Worm (Caenorhabditis elegans) whole organism, L4/young adult: Measurements from ENCODE around the gene unc-53.

Source experiments
- W03F9.2 ChIP-seq: fragments of 150-350 bp; optimal IDR thresholded peaks from 2 replicates; lab custom pipeline; 2014; ENCODE audit warnings: missing biosample characterization, missing genetic modification characterization
- dao-5 ChIP-seq: sonication (generic microtip); optimal IDR thresholded peaks from 2 replicates; lab custom pipeline; 2016; ENCODE audit warnings: missing genotype, missing genetic modification characterization, moderate library complexity, missing compliant biosample characterization
- him-1 ChIP-seq: sonication (generic microtip); optimal IDR thresholded peaks from 2 replicates; lab custom pipeline; 2016; ENCODE audit warnings: missing genotype, missing genetic modification reagents, missing genetic modification characterization, missing compliant biosample characterization

Gene unc-53

DNA sequence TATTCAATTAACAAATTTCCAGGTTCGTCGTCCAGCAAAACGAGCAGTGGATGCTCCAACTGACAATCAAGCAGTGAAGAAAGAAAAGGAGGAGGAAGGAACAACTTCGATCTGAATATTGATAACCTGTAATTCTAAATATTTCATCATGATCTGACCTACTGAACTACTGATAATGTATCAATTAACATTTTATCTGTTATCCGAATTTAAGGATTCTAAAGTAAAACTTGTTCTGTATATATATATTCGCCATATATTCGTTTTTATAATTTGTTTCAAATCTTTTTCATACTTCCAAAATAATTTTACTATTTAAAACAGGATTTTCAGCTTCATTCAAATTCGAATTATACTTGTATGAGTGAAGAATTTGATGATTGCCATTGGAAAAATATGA lies 18.6 kb upstream of the unc-53 start, which contains the start of gene apc-17:
apc-17 (plus strand) TSS at position 301 of the 400 bp plus-strand sequence.
- TF ChIP-seq him-1 (tag; lab: Kevin White, UChicago), result no peak
- no peak for TF ChIP-seq W03F9.2 (tag; lab: Kevin White, UChicago)
- no peak for TF ChIP-seq dao-5 (tag; lab: Kevin White, UChicago)

DNA sequence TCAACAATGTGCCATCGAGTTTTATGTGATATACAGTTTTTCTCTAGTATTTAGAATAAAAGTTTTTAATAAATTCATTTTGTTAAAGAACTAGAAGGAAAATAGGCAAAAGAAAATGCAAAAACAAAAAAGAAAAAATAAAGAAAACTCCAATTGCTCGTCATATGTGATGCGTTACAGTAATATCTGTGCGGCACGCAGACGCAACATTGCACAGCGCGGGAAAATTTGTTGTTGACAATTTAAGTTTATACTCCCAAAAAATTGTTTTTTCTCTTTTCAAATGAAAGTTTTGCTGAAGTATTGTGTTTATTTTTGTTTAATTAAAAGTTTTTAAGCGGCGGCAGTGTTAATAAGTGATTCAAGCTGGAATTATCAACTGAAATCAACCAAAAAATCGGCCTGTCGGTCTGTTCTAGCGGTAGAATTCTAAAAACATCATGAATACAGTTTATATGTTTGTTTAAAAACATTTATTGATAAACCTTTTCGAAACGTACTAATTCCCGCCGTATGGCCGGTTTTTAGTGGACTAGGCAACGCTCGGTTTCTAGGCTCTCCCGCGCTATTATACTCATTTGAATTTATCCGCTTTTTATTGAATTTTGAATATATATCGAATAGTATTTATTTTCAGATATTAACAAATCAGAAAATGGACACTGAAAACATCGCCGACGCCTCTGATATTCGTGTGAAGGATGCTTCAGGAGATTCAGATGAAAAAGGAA lies 16.9 kb upstream of the unc-53 start, which contains the start of gene nasp-1:
nasp-1 (plus strand) TSS at position 632 of the 731 bp plus-strand sequence.
- TF ChIP-seq W03F9.2 (tag; lab: Kevin White, UChicago), result peak; percentile 8
- TF ChIP-seq dao-5 (tag; lab: Kevin White, UChicago), result no peak

DNA sequence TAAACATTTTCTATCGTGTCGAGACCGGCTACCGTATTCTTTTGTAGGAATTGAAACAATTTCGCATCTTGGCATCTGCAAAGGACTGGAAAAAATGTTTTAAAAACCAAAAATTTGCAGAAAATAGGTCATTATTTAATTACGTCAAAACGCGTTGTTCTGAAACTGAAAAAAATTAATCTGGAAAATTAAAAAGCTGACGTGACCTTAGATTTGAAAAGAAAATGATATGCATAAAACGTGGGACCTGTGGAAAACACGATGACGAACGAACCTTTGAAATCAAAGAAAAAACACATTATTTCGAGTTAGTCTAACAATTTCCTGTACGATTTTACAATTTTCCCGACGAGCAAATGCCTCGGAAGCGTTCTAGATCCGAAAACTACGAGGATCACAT lies 14.9 kb upstream of the unc-53 start, which contains the start of gene C09H10.9:
C09H10.9 (plus strand) TSS at position 301 of the 400 bp plus-strand sequence.
- TF ChIP-seq W03F9.2 (tag; lab: Kevin White, UChicago) (no peak), dao-5 (tag; lab: Kevin White, UChicago) (no peak), him-1 (tag; lab: Kevin White, UChicago) (no peak)

DNA sequence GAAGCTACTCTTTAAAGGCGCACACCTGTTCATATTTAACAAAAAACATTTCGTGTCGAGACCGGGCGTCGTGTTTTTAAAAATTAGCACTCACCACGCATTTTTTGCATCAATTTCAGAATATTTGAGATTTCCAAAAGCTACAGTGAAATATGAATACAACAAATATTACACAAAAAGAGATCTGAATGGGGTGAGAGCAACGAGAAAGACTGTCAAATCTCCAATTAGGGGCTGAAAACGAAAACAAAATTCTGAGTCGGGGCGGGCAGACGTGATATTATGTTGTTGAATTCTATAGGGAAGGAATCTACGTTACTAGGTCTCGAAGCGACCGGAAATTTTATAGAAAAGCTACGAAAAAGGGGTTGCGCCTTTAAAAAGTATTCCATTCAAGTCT lies 14.4 kb upstream of the unc-53 start, which contains the start of gene C09H10.5:
C09H10.5 (minus strand) TSS at position 101 of the 400 bp plus-strand sequence.
- TF ChIP-seq dao-5 (tag; lab: Kevin White, UChicago), result no peak
- TF ChIP-seq W03F9.2 (tag; lab: Kevin White, UChicago), result no peak
- TF ChIP-seq him-1 (tag; lab: Kevin White, UChicago), result no peak

DNA sequence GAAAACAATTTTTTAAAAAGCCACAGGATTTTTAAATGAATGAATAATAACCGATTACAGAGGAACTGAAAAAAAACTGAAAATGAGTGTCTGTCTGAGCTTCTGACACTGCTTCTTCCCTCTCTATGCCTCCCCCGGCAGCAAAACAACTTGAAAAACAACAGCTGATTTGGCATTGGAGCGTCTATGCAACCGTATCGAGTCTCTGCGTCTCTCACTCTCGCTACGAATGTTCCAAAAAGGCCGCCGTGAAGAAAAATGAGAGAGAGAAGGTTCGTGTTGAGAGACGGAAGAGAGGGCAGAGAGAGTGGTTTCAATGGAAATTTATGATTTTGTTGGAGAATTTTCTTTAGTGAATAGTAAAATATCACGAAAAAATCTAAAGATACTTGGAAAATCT lies 13.8 kb upstream of the unc-53 start:
- TF ChIP-seq W03F9.2 (tag; lab: Kevin White, UChicago) (peak; percentile 64), him-1 (tag; lab: Kevin White, UChicago) (no peak)

DNA sequence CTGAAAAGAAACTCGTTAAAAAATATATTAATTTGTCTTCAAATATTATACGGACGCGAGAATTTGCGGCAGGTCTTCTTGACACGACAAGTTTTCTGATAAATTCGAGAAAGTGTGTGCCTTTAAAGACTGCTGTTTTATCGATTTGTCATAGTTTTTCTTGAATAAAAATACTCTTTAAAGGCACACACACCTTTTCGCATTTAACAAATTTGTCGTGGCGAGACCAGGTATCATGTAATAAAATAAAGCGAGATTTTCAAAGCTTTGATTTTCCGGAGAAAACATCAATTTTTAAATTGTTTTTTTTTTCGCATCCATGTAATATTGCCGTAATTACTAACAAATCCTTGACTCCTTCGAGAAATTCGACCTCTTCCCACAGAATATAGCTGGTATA lies 11.9 kb upstream of the unc-53 start:
- no peak for TF ChIP-seq him-1 (tag; lab: Kevin White, UChicago)
- no peak for TF ChIP-seq dao-5 (tag; lab: Kevin White, UChicago)
- no peak for TF ChIP-seq W03F9.2 (tag; lab: Kevin White, UChicago)

DNA sequence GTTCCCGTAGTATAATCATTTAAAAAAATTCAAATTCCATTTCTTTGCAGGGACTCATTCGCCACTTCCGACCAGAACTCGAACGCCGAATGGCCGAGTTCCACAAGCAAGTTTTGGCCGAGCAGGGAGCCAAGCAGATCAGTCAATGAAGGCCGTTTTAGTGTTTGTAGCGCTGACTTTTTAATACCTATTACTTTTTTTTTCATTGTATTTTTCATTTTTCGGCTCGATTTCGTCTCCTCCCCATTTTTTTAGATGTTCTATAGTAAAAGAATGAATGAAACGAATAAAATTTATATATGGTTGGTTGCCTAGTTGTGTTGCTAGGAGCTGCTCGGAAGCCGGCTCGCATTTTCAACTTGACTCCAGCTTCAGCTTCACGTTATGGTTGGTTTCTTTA lies 10.6 kb upstream of the unc-53 start, which contains the start of gene C09H10.4:
C09H10.4 (plus strand) TSS at position 301 of the 400 bp plus-strand sequence.
- TF ChIP-seq dao-5 (tag; lab: Kevin White, UChicago), result no peak
- TF ChIP-seq W03F9.2 (tag; lab: Kevin White, UChicago), result no peak
- TF ChIP-seq him-1 (tag; lab: Kevin White, UChicago), result no peak

DNA sequence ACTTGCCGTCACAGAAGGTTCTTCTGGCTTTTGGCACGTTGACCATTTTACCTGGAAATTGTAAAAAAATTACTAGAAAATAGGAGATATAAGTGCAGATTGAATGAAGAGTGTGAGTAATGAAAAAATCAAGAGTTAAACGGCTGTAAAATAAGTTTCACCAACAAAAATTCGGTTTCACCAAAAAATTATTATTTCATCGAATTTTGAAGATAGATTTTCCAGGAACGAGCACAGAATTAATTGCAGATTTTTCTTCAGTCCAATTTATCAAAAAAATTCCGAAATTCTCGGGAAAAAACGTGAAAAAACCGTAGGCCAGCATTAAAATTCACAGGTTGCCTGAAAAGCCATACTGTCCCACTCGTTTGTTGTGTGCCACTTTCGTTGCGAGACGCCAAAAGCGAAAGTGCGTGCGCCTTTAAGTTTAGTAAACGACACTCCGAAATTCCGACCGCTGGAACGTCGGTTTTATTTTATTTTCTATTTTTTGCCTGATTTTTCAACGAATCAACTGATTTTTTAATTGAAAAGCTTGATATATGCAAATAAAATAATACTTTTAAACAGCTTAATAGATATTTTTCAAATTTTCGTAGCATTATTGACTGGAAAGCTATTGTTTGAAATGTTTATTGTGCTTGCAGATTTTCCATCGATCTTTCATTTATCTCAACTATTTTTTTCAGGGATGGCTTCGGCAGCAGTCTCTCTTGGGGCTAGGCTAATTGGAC lies 8.1 kb upstream of the unc-53 start, which contains the start of the genes rpl-36.A and nuo-1:
rpl-36.A (minus strand) TSS at position 51 of the 734 bp plus-strand sequence.
nuo-1 (plus strand) TSS at position 684 of the 734 bp plus-strand sequence.
- TF ChIP-seq dao-5 (tag; lab: Kevin White, UChicago) (no peak), him-1 (tag; lab: Kevin White, UChicago) (peak; percentile 28), W03F9.2 (tag; lab: Kevin White, UChicago) (peak; percentile 87)

DNA sequence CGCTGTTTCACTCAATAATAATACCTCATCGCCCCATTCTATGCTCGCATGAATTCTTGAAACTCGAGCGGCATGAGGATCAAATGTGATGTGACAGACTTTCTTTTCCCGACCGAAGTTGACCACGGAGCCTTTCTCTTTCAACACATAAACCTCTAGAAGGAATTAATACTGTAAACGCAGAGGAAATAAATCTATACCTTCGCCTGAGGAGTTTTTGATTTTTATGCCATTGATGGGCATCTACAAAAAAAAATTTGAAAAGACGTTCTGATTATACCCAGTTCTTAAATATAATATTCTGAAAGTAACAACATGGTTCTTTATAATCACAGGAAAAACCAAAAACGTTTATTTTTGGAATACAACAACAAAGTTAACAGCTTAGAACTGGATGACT lies 7.0 kb upstream of the unc-53 start, which contains the start of gene nbs-1:
nbs-1 (minus strand) TSS at position 246 of the 400 bp plus-strand sequence.
- TF ChIP-seq dao-5 (tag; lab: Kevin White, UChicago) (no peak), W03F9.2 (tag; lab: Kevin White, UChicago) (no peak), him-1 (tag; lab: Kevin White, UChicago) (no peak)

DNA sequence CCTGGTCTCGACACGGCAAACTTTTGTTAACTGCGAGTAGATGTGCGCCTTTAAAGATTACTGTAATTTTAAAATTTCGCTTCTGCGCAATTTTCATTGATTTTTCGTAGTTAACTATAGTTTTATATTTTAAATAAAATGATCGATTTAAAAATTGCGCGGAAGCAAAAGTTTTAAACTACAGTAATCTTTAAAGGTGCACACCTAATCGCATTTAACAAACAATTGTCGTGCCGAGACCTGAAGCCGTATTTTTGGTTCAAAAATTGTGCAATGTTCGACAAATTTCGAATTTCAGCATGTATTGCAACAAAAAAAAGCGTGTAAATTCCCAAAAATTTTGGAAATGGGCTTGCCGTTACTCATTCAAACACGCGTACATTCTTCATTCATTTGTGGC lies 5.2 kb upstream of the unc-53 start:
- TF ChIP-seq W03F9.2 (tag; lab: Kevin White, UChicago) (no peak), him-1 (tag; lab: Kevin White, UChicago) (no peak), dao-5 (tag; lab: Kevin White, UChicago) (no peak)

DNA sequence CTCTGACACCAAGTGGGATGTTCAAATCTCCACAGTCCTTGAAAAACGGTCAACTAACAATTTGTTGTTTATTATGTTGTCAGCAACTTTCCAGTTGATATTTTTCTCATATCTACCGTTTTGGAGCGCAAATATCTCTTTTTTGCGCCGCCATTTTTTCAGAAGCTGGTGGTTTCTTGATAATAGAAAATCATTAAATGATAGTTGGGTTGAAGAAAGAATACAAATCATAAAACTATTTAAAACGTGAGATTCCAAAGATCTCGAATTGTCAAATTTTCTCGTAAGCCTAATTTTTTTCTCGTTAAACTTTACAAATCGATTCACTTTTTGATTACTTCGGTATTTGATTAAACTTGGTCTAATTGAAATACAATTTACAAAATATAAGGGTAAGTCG lies 3.2 kb upstream of the unc-53 start, which contains the start of gene rpl-42:
rpl-42 (plus strand) TSS at position 301 of the 400 bp plus-strand sequence.
- TF ChIP-seq him-1 (tag; lab: Kevin White, UChicago), result no peak
- TF ChIP-seq W03F9.2 (tag; lab: Kevin White, UChicago), result no peak
- no peak for TF ChIP-seq dao-5 (tag; lab: Kevin White, UChicago)

DNA sequence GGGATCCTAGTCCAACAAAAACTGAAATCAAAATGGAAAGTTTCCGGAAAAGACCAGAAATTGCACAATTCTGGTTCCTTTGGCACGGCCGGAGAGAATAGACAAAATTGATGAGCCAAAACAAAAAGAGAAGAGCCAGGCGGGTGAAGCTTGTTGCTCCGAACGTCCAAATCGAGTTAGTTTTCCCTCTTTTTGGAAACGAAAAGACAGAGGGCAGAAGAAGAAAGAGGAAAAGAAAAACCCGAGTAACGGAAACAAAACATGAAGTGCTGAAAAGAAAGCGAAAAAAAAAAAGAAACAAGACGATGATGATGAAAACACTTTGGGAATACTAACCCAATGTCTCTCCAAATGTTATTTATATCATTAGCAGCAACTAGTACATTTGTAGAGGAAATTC lies 2.3 kb upstream of the unc-53 start:
- no peak for TF ChIP-seq him-1 (tag; lab: Kevin White, UChicago)
- TF ChIP-seq W03F9.2 (tag; lab: Kevin White, UChicago), result no peak
- no peak for TF ChIP-seq dao-5 (tag; lab: Kevin White, UChicago)

DNA sequence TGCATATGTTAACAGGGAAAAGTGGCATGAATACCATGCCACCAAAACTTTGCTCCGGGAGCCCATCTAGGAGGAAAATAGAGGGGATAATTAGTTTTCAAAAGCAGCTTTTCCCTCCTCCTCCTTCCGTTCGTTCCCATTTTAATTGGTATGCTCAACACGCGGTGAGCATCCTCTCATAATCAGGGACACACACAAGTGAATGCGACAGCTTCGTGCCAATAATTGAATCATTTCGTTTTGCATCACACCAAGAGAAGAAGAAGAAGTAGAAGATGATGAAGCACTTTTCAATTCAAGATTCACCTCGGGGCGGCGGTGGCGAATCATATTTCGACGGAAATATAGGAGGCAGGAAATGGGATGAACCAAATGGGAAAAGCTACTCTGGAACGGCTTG lies 1.1 kb downstream of the unc-53 start:
- no peak for TF ChIP-seq him-1 (tag; lab: Kevin White, UChicago)
- no peak for TF ChIP-seq dao-5 (tag; lab: Kevin White, UChicago)
- no peak for TF ChIP-seq W03F9.2 (tag; lab: Kevin White, UChicago)
